Worm (Caenorhabditis elegans) whole organism, L3 larva: Measurements from ENCODE around the gene srj-4.
"Not testable (repeated sequence)": the region's sequence is repeated elsewhere in the genome, so short reads cannot be mapped to it uniquely, and the experiment has no call there.

Experiments used
- R02D3.7 ChIP-seq: fragments of 150-350 bp; optimal IDR thresholded peaks from 2 replicates; lab custom pipeline; 2014; ENCODE audit warnings: missing biosample characterization, missing genetic modification characterization
- ceh-16 ChIP-seq: sonication (generic microtip); optimal IDR thresholded peaks from 2 replicates; lab custom pipeline; 2017; ENCODE audit warnings: missing biosample characterization, missing genetic modification characterization
- ceh-28 ChIP-seq: fragments of 150-350 bp; optimal IDR thresholded peaks from 2 replicates; lab custom pipeline; 2014; ENCODE audit warnings: missing biosample characterization, missing genetic modification reagents, missing genetic modification characterization
- ceh-82 ChIP-seq: fragments of 150-350 bp; optimal IDR thresholded peaks from 2 replicates; lab custom pipeline; 2014; ENCODE audit warnings: missing biosample characterization, missing genetic modification characterization
- ceh-9 ChIP-seq: sonication (generic microtip); optimal IDR thresholded peaks from 2 replicates; lab custom pipeline; 2018; ENCODE audit warnings: missing biosample characterization, missing genetic modification characterization
- egl-27 ChIP-seq: sonication (generic microtip); optimal IDR thresholded peaks from 4 replicates; lab custom pipeline; 2017; ENCODE audit warnings: missing biosample characterization, missing genetic modification reagents, missing genetic modification characterization
- egl-5 ChIP-seq: fragments of 150-350 bp; optimal IDR thresholded peaks from 2 replicates; lab custom pipeline; 2017; ENCODE audit warnings: missing biosample characterization, missing genetic modification reagents, missing genetic modification characterization, inconsistent platforms
- elt-2 ChIP-seq: sonication (generic microtip); optimal IDR thresholded peaks from 2 replicates; lab custom pipeline; 2016; ENCODE audit warnings: missing genetic modification reagents, mild to moderate bottlenecking, missing genetic modification characterization, missing compliant biosample characterization
- elt-3 ChIP-seq, 3 experiments: fragments of 150-350 bp in 1 of 3; sonication (generic microtip) in 2 of 3; optimal IDR thresholded peaks; 2 replicates in 2 of 3; 4 replicates in 1 of 3; lab custom pipeline; 2014 to 2017; ENCODE audit warnings: missing biosample characterization in 3 of 3, missing genetic modification characterization in 3 of 3
- eor-1 ChIP-seq, 2 experiments: fragments of 150-350 bp; optimal IDR thresholded peaks; 2 replicates each; lab custom pipeline; 2014 to 2018; ENCODE audit warnings: missing biosample characterization in 2 of 2, missing genetic modification characterization in 2 of 2
- fkh-10 ChIP-seq: sonication (generic microtip); optimal IDR thresholded peaks from 2 replicates; lab custom pipeline; 2017; ENCODE audit warnings: missing biosample characterization, missing genetic modification reagents, missing genetic modification characterization
- fos-1 ChIP-seq: fragments of 150-350 bp; optimal IDR thresholded peaks from 2 replicates; lab custom pipeline; 2014; ENCODE audit warnings: missing biosample characterization, missing genetic modification characterization
- hmg-11 ChIP-seq: sonication (generic microtip); optimal IDR thresholded peaks from 2 replicates; lab custom pipeline; 2016; ENCODE audit warnings: missing genetic modification characterization, missing compliant biosample characterization
- jun-1 ChIP-seq: fragments of 150-350 bp; optimal IDR thresholded peaks from 2 replicates; lab custom pipeline; 2014; ENCODE audit warnings: missing biosample characterization, missing genetic modification reagents, missing genetic modification characterization
- lin-15B ChIP-seq: fragments of 150-350 bp; optimal IDR thresholded peaks from 2 replicates; lab custom pipeline; 2014; ENCODE audit warnings: missing biosample characterization, missing genetic modification characterization
- lsy-12 ChIP-seq: sonication (generic microtip); optimal IDR thresholded peaks from 2 replicates; lab custom pipeline; 2016; ENCODE audit warnings: mild to moderate bottlenecking, missing genetic modification characterization, missing compliant biosample characterization
- mdl-1 ChIP-seq: fragments of 150-350 bp; optimal IDR thresholded peaks from 2 replicates; lab custom pipeline; 2014; ENCODE audit warnings: missing biosample characterization, missing genetic modification characterization
- mml-1 ChIP-seq: fragments of 150-350 bp; sonication (generic microtip); optimal IDR thresholded peaks from 3 replicates; lab custom pipeline; 2014; ENCODE audit warnings: missing biosample characterization, missing genetic modification characterization
- nhr-12 ChIP-seq: fragments of 150-350 bp; optimal IDR thresholded peaks from 2 replicates; lab custom pipeline; 2014; ENCODE audit warnings: missing biosample characterization, missing genetic modification characterization
- nhr-23 ChIP-seq: fragments of 150-350 bp; optimal IDR thresholded peaks from 2 replicates; lab custom pipeline; 2014; ENCODE audit warnings: missing biosample characterization, missing genetic modification reagents, missing genetic modification characterization
- nhr-237 ChIP-seq: fragments of 150-350 bp; optimal IDR thresholded peaks from 2 replicates; lab custom pipeline; 2014; ENCODE audit warnings: missing biosample characterization, missing genetic modification characterization
- nhr-28 ChIP-seq: fragments of 150-350 bp; optimal IDR thresholded peaks from 2 replicates; lab custom pipeline; 2014; ENCODE audit warnings: missing biosample characterization, missing genetic modification characterization
- nhr-43 ChIP-seq: sonication (generic microtip); optimal IDR thresholded peaks from 2 replicates; lab custom pipeline; 2016; ENCODE audit warnings: mild to moderate bottlenecking, missing genetic modification characterization, missing compliant biosample characterization; ENCODE audit not compliant: poor library complexity, severe bottlenecking
- nhr-67 ChIP-seq: fragments of 150-350 bp; optimal IDR thresholded peaks from 2 replicates; lab custom pipeline; 2014; ENCODE audit warnings: missing biosample characterization, missing genetic modification characterization
- nhr-76 ChIP-seq: fragments of 150-350 bp; sonication (generic microtip); optimal IDR thresholded peaks from 5 replicates; lab custom pipeline; 2014; ENCODE audit warnings: missing biosample characterization, missing genetic modification characterization
- nhr-77 ChIP-seq: fragments of 150-350 bp; optimal IDR thresholded peaks from 2 replicates; lab custom pipeline; 2014; ENCODE audit warnings: missing biosample characterization, missing genetic modification characterization
- sea-2 ChIP-seq: fragments of 150-350 bp; sonication (generic microtip); optimal IDR thresholded peaks from 4 replicates; lab custom pipeline; 2014; ENCODE audit warnings: missing biosample characterization, missing genetic modification reagents, missing genetic modification characterization
- skn-1 ChIP-seq: fragments of 150-350 bp; optimal IDR thresholded peaks from 2 replicates; lab custom pipeline; 2014; ENCODE audit warnings: missing biosample characterization, missing genetic modification characterization
- snpc-4 ChIP-seq: fragments of 150-350 bp; optimal IDR thresholded peaks from 2 replicates; lab custom pipeline; 2014; ENCODE audit warnings: missing biosample characterization, missing genetic modification characterization
- unc-39 ChIP-seq: sonication (generic microtip); optimal IDR thresholded peaks from 4 replicates; lab custom pipeline; 2017; ENCODE audit warnings: missing biosample characterization, missing genetic modification characterization
- unc-62 ChIP-seq: fragments of 150-350 bp; sonication (generic microtip); optimal IDR thresholded peaks from 4 replicates; lab custom pipeline; 2014; ENCODE audit warnings: missing biosample characterization, missing genetic modification reagents, missing genetic modification characterization
- zag-1 ChIP-seq: fragments of 150-350 bp; optimal IDR thresholded peaks from 2 replicates; lab custom pipeline; 2014; ENCODE audit warnings: missing biosample characterization, missing genetic modification characterization
- ztf-11 ChIP-seq: fragments of 150-350 bp; optimal IDR thresholded peaks from 2 replicates; lab custom pipeline; 2014; ENCODE audit warnings: missing biosample characterization, missing genetic modification characterization
- ztf-4 ChIP-seq: fragments of 150-350 bp; optimal IDR thresholded peaks from 2 replicates; lab custom pipeline; 2014; ENCODE audit warnings: missing biosample characterization, missing genetic modification characterization

Gene srj-4

DNA sequence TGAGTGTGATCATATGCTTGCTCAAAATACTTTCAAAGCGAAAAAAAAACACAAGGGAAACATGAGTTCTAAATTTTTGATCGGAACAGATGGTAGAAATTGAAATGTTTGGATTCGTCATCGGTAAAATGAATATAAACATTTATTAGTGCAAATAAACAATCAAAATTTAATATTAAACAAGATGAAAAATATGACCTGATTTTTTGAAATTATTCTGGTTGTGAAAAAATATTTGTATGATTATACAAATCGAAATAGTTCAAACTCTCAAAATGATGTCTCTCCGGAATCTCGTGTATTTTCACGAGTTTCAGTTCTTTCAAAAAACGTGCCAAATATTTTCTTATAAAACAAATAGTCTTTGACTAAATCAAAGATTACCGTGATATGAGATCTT lies 42.6 kb upstream of the srj-4 start, which contains the start of gene C13C4.7:
Gene C13C4.7 (minus strand): TSS at position 101 of the 400 bp plus-strand sequence.
- no peak for TF ChIP-seq nhr-23 (tag; lab: Kevin White, UChicago)
- no peak for TF ChIP-seq unc-39 (tag; lab: Kevin White, UChicago)
- no peak for TF ChIP-seq nhr-12 (tag; lab: Kevin White, UChicago)
- no peak for TF ChIP-seq elt-3 (tag; optimal IDR thresholded peaks at IDR 0.05; lab: Kevin White, UChicago)
- no peak for TF ChIP-seq ceh-82 (tag; lab: Kevin White, UChicago)
- TF ChIP-seq snpc-4, result no peak
- no peak for TF ChIP-seq zag-1 (tag; lab: Kevin White, UChicago)
- TF ChIP-seq egl-27 (tag; lab: Kevin White, UChicago), result no peak
- no peak for TF ChIP-seq skn-1 (tag; lab: Kevin White, UChicago)
- TF ChIP-seq ceh-16 (tag; lab: Kevin White, UChicago), result no peak
- no peak for TF ChIP-seq hmg-11 (tag; lab: Kevin White, UChicago)
- TF ChIP-seq nhr-28 (tag; lab: Kevin White, UChicago), result no peak
- no peak for TF ChIP-seq elt-2 (tag; lab: Kevin White, UChicago)
- no peak for TF ChIP-seq jun-1 (tag; lab: Kevin White, UChicago)

DNA sequence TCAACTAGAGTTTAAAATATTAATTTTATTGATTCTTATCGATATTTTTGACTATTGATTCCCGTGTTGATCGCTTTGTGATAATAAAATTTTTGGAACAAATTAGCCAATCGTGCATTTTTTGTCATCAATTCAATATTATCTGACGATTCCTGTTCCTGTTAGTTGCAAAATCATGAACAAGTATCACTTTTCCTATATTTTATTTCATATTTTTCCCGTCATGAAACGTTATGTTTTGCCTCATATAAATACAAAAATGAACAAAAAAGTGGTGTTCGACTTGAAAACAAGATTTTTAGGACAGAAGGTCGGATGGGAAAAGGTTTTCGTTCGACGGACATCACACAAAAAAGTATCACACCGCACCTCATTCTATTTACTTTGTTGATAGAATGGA lies 41.7 kb upstream of the srj-4 start, which contains the start of gene C13C4.6:
Gene C13C4.6 (plus strand): TSS at position 301 of the 400 bp plus-strand sequence.
- TF ChIP-seq elt-2 (tag; lab: Kevin White, UChicago) (peak; percentile 10), ceh-28 (tag; lab: Kevin White, UChicago) (no peak), unc-62 (GFP tag; lab: Kevin White, UChicago) (no peak), mdl-1 (tag; lab: Kevin White, UChicago) (no peak)

DNA sequence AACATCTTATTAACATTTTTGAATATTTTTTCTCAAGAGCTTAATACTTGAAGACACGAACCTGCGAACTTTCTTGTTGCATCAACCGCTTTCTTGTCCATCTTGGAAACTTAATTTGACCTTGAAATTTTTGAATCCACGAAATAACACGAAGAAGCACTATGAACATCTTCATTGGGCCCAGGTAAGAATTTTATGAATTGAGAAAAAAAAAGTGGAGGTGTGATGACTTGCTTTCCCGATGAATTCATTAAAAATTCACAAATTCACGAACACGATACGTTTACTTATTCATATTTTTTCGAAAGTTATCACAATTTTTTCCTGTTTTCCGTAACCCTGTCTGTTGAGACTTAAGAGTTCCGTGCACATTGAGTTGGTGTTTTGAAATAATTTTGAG lies 32.3 kb upstream of the srj-4 start, which contains the start of gene C27A7.6:
Gene C27A7.6 (minus strand): TSS at position 101 of the 400 bp plus-strand sequence.
- TF ChIP-seq ceh-82 (tag; lab: Kevin White, UChicago); ztf-11 (tag; lab: Kevin White, UChicago); fkh-10 (GFP tag; lab: Kevin White, UChicago): not testable (repeated sequence)

DNA sequence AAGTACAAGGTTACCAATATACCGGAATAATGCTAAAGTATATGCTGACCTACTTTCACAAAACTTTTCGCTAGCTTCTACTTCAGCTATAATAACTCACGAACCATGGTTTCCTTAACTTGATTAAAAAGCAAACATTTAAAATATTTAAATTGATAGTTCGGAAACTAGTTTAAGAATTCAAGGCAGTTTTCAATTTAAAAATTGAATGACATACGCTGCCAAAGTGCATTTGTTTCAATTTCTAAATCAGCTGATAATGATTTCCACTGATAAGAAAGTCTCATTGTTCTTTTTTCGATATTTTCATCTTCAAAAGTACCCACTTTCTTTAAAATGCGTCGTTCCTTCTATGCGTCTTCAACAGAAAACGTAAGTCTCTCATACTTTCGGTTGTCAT lies 31.8 kb upstream of the srj-4 start, which contains the start of gene enpp-1:
Gene enpp-1 (plus strand): TSS at position 301 of the 400 bp plus-strand sequence.
- not testable (repeated sequence) for TF ChIP-seq fos-1; egl-27 (tag; lab: Kevin White, UChicago); hmg-11 (tag; lab: Kevin White, UChicago)

DNA sequence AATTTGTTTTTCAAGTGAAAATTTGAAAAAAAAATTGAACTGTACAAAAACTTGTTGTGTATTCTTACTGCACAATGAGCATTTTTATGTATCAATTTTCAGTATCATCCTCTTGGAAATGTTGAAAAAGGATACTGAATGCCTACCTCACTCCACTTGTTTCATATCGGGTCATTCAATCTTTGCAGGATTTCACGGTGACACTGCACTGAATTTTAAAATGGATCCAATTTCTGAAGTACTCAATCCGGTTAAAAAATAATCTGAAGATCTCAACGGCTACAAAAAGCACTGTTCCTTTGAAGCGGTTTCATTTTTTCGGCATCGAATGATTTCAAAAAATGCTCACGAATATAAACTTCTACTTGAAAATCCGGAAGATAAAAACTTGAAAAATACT lies 25.1 kb upstream of the srj-4 start:
- no peak for TF ChIP-seq zag-1 (tag; lab: Kevin White, UChicago)
- TF ChIP-seq ztf-11 (tag; lab: Kevin White, UChicago), result no peak
- no peak for TF ChIP-seq egl-5 (tag; lab: Kevin White, UChicago)
- no peak for TF ChIP-seq sea-2 (GFP tag; lab: Kevin White, UChicago)
- no peak for TF ChIP-seq R02D3.7 (tag; lab: Kevin White, UChicago)
- no peak for TF ChIP-seq mml-1 (tag; lab: Kevin White, UChicago)
- TF ChIP-seq lin-15B (tag; lab: Kevin White, UChicago), result no peak
- no peak for TF ChIP-seq nhr-237 (tag; lab: Kevin White, UChicago)
- no peak for TF ChIP-seq nhr-43
- TF ChIP-seq unc-62 (GFP tag; lab: Kevin White, UChicago), result no peak

DNA sequence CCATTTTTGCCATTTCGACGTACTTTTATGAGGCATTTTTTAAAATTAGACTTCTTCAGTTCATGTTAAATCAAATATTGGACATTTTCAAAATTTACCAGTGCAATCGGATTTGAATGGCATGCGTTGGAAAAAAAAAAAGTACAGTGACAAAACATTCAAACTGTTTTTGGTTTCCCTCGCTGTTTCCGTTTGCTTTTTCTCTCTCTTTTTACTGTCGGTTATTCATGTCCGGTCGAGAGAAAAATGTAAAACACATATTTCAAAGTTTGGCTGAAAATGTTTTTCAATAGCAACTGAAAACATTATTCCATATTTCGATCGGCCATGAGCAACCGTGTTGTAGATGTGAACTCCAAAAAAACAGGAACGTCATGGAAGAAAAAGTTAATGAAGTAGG lies 22.4 kb upstream of the srj-4 start, which contains the start of gene C27A7.3:
Gene C27A7.3 (plus strand): TSS at position 301 of the 400 bp plus-strand sequence.
- no peak for TF ChIP-seq fos-1
- no peak for TF ChIP-seq mdl-1 (tag; lab: Kevin White, UChicago)
- TF ChIP-seq nhr-77 (tag; lab: Kevin White, UChicago), result no peak
- no peak for TF ChIP-seq ceh-28 (tag; lab: Kevin White, UChicago)
- no peak for TF ChIP-seq elt-3 (tag; optimal IDR thresholded peaks at IDR 0.05; lab: Kevin White, UChicago)
- no peak for TF ChIP-seq snpc-4
- no peak for TF ChIP-seq nhr-76 (tag; lab: Kevin White, UChicago)
- TF ChIP-seq ztf-4 (tag; lab: Kevin White, UChicago), result no peak
- no peak for TF ChIP-seq eor-1 (tag; optimal IDR thresholded peaks at IDR 0.05; lab: Kevin White, UChicago)
- TF ChIP-seq unc-62 (GFP tag; lab: Kevin White, UChicago), result no peak
- no peak for TF ChIP-seq lin-15B (tag; lab: Kevin White, UChicago)
- TF ChIP-seq nhr-67 (tag; lab: Kevin White, UChicago), result no peak
- TF ChIP-seq lsy-12 (tag; lab: Kevin White, UChicago), result no peak
- no peak for TF ChIP-seq fkh-10 (GFP tag; lab: Kevin White, UChicago)
- TF ChIP-seq hmg-11 (tag; lab: Kevin White, UChicago), result no peak
- no peak for TF ChIP-seq ceh-9 (tag; lab: Kevin White, UChicago)
